Worm (Caenorhabditis elegans) whole organism, mixed stage, embryonic: ENCODE data around the gene rike-1.

Experiments used
- M03D4.4 ChIP-seq: sonication (generic microtip); optimal IDR thresholded peaks from 2 replicates; lab custom pipeline; 2017; ENCODE audit warnings: mild to moderate bottlenecking, missing genetic modification characterization, missing compliant biosample characterization
- bed-3 ChIP-seq: fragments of 200-800 bp; sonication (Bioruptor generic); optimal IDR thresholded peaks from 3 replicates; lab custom pipeline; 2018; ENCODE audit warnings: mild to moderate bottlenecking, missing genetic modification characterization, moderate library complexity, missing compliant biosample characterization
- blmp-1 ChIP-seq: fragments of 150-350 bp; optimal IDR thresholded peaks from 2 replicates; lab custom pipeline; 2014; ENCODE audit warnings: missing biosample characterization, missing genetic modification characterization
- ceh-39 ChIP-seq: fragments of 150-350 bp; optimal IDR thresholded peaks from 2 replicates; lab custom pipeline; 2014; ENCODE audit warnings: missing biosample characterization, missing genetic modification characterization
- ceh-43 ChIP-seq: fragments of 200-800 bp; sonication (Bioruptor generic); optimal IDR thresholded peaks from 2 replicates; lab custom pipeline; 2018; ENCODE audit warnings: mild to moderate bottlenecking, missing genetic modification characterization, moderate library complexity, missing compliant biosample characterization
- ceh-83 ChIP-seq: fragments of 200-800 bp; sonication (Bioruptor generic); optimal IDR thresholded peaks from 2 replicates; lab custom pipeline; 2018; ENCODE audit warnings: mild to moderate bottlenecking, missing genetic modification characterization, missing compliant biosample characterization
- ces-1 ChIP-seq: fragments of 150-350 bp; optimal IDR thresholded peaks from 2 replicates; lab custom pipeline; 2014; ENCODE audit warnings: missing biosample characterization, missing genetic modification reagents, missing genetic modification characterization
- cnd-1 ChIP-seq: fragments of 200-800 bp; sonication (Bioruptor generic); optimal IDR thresholded peaks from 2 replicates; lab custom pipeline; 2018; ENCODE audit warnings: mild to moderate bottlenecking, missing genetic modification characterization, missing compliant biosample characterization
- drap-1 ChIP-seq: fragments of 200-800 bp; sonication (Bioruptor generic); optimal IDR thresholded peaks from 3 replicates; lab custom pipeline; 2018; ENCODE audit warnings: mild to moderate bottlenecking, missing genetic modification characterization, missing compliant biosample characterization
- elt-1 ChIP-seq: sonication (generic microtip); optimal IDR thresholded peaks from 2 replicates; lab custom pipeline; 2017; ENCODE audit warnings: missing genetic modification characterization, mild to moderate bottlenecking, missing compliant biosample characterization, antibody characterized with exemption, moderate library complexity, borderline replicate concordance; ENCODE audit not compliant: insufficient read depth
- elt-3 ChIP-seq: fragments of 150-350 bp; optimal IDR thresholded peaks from 2 replicates; lab custom pipeline; 2014; ENCODE audit warnings: missing biosample characterization, missing genetic modification characterization
- flh-1 ChIP-seq: fragments of 200-800 bp; sonication (Bioruptor generic); optimal IDR thresholded peaks from 2 replicates; lab custom pipeline; 2018; ENCODE audit warnings: mild to moderate bottlenecking, missing genetic modification characterization, moderate library complexity, missing compliant biosample characterization
- ham-2 ChIP-seq: fragments of 200-800 bp; sonication (Bioruptor generic); optimal IDR thresholded peaks from 2 replicates; lab custom pipeline; 2018; ENCODE audit warnings: mild to moderate bottlenecking, missing genetic modification characterization, missing compliant biosample characterization
- hlh-1 ChIP-seq: fragments of 150-350 bp; optimal IDR thresholded peaks from 2 replicates; lab custom pipeline; 2014; ENCODE audit warnings: missing biosample characterization, missing genetic modification reagents, missing genetic modification characterization
- lin-13 ChIP-seq: fragments of 150-350 bp; optimal IDR thresholded peaks from 2 replicates; lab custom pipeline; 2014; ENCODE audit warnings: missing biosample characterization, missing genetic modification characterization
- lin-32 ChIP-seq: fragments of 200-800 bp; sonication (Bioruptor generic); optimal IDR thresholded peaks from 2 replicates; lab custom pipeline; 2018; ENCODE audit warnings: mild to moderate bottlenecking, missing genetic modification characterization, missing compliant biosample characterization
- lsy-2 ChIP-seq: fragments of 150-350 bp; optimal IDR thresholded peaks from 2 replicates; lab custom pipeline; 2014; ENCODE audit warnings: missing biosample characterization, missing genetic modification characterization
- mab-5 ChIP-seq: fragments of 150-350 bp; optimal IDR thresholded peaks from 2 replicates; lab custom pipeline; 2014; ENCODE audit warnings: missing biosample characterization, missing genetic modification characterization
- mep-1 ChIP-seq: fragments of 150-350 bp; optimal IDR thresholded peaks from 2 replicates; lab custom pipeline; 2017; ENCODE audit warnings: missing biosample characterization, missing genetic modification reagents, missing genetic modification characterization, inconsistent platforms
- mls-2 ChIP-seq: sonication (generic microtip); optimal IDR thresholded peaks from 2 replicates; lab custom pipeline; 2016; ENCODE audit warnings: mild to moderate bottlenecking, missing genetic modification characterization, moderate library complexity, missing compliant biosample characterization
- nhr-12 ChIP-seq: fragments of 150-350 bp; optimal IDR thresholded peaks from 2 replicates; lab custom pipeline; 2014; ENCODE audit warnings: missing biosample characterization, missing genetic modification characterization
- nhr-2 ChIP-seq: fragments of 150-350 bp; optimal IDR thresholded peaks from 2 replicates; lab custom pipeline; 2014; ENCODE audit warnings: missing biosample characterization, missing genetic modification characterization
- nhr-237 ChIP-seq: fragments of 150-350 bp; optimal IDR thresholded peaks from 2 replicates; lab custom pipeline; 2014; ENCODE audit warnings: missing biosample characterization, missing genetic modification characterization
- nhr-28 ChIP-seq: fragments of 150-350 bp; optimal IDR thresholded peaks from 2 replicates; lab custom pipeline; 2014; ENCODE audit warnings: missing biosample characterization, missing genetic modification characterization
- nhr-76 ChIP-seq: sonication (generic microtip); optimal IDR thresholded peaks from 2 replicates; lab custom pipeline; 2017; ENCODE audit warnings: missing biosample characterization, missing genetic modification characterization
- pha-4 ChIP-seq: fragments of 150-350 bp; optimal IDR thresholded peaks from 2 replicates; lab custom pipeline; 2018; ENCODE audit warnings: missing biosample characterization, missing genetic modification reagents, missing genetic modification characterization
- sem-2 ChIP-seq: fragments of 200-800 bp; sonication (Bioruptor generic); optimal IDR thresholded peaks from 2 replicates; lab custom pipeline; 2018; ENCODE audit warnings: mild to moderate bottlenecking, missing genetic modification characterization, missing compliant biosample characterization
- snpc-4 ChIP-seq: fragments of 150-350 bp; optimal IDR thresholded peaks from 2 replicates; lab custom pipeline; 2014; ENCODE audit warnings: missing biosample characterization, missing genetic modification characterization
- sptf-1 ChIP-seq: sonication (generic microtip); optimal IDR thresholded peaks from 2 replicates; lab custom pipeline; 2017; ENCODE audit warnings: mild to moderate bottlenecking, missing genetic modification characterization, moderate library complexity, missing compliant biosample characterization
- tbx-8 ChIP-seq: fragments of 200-800 bp; sonication (Bioruptor generic); optimal IDR thresholded peaks from 2 replicates; lab custom pipeline; 2018; ENCODE audit warnings: mild to moderate bottlenecking, missing genetic modification characterization, moderate library complexity, missing compliant biosample characterization
- unc-120 ChIP-seq: sonication (generic microtip); optimal IDR thresholded peaks from 2 replicates; lab custom pipeline; 2017; ENCODE audit warnings: missing genetic modification characterization, missing compliant biosample characterization; ENCODE audit not compliant: poor library complexity, severe bottlenecking
- unc-39 ChIP-seq: fragments of 150-350 bp; optimal IDR thresholded peaks from 2 replicates; lab custom pipeline; 2014; ENCODE audit warnings: missing biosample characterization, missing genetic modification characterization
- unc-62 ChIP-seq: fragments of 150-350 bp; optimal IDR thresholded peaks from 2 replicates; lab custom pipeline; 2014; ENCODE audit warnings: missing biosample characterization, missing genetic modification reagents, missing genetic modification characterization
- zip-8 ChIP-seq: fragments of 150-350 bp; optimal IDR thresholded peaks from 2 replicates; lab custom pipeline; 2014; ENCODE audit warnings: missing biosample characterization, missing genetic modification characterization
- ztf-11 ChIP-seq: fragments of 150-350 bp; optimal IDR thresholded peaks from 2 replicates; lab custom pipeline; 2014; ENCODE audit warnings: missing biosample characterization, missing genetic modification characterization

The rike-1 gene

DNA sequence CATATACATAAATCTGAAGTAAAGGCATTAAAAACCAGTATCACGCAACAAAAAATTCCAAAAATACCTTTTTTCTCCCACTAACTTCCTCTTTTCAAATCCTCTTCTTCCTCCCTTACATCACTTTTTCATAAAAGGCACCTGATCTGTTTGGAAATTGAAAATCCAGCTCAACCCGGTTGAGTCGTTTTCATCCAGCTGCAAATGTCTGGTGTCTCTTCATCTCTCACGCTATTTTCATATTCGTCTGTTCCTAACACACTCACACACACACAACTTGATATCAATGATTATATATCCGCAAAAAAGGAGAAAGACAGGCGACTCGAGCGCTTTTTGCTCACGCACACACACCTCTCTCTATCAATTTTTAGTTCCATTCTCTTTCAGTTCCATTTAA lies 13.3 kb downstream of the rike-1 start:
- TF ChIP-seq nhr-12 (tag; lab: Kevin White, UChicago) (no peak), sptf-1 (tag; lab: Kevin White, UChicago) (no peak), bed-3 (no peak), nhr-28 (tag; lab: Kevin White, UChicago) (no peak), ztf-11 (tag; lab: Kevin White, UChicago) (no peak), ham-2 (no peak), elt-3 (tag; lab: Kevin White, UChicago) (no peak), ceh-83 (GFP tag; lab: Kevin White, UChicago) (no peak), snpc-4 (no peak), cnd-1 (tag; lab: Kevin White, UChicago) (no peak), ceh-43 (GFP tag; lab: Kevin White, UChicago) (no peak), drap-1 (GFP tag; lab: Kevin White, UChicago) (no peak), lin-13 (tag; lab: Kevin White, UChicago) (no peak), ces-1 (GFP tag; lab: Kevin White, UChicago) (no peak), pha-4 (no peak), mls-2 (no peak), sem-2 (GFP tag; lab: Kevin White, UChicago) (no peak), lin-32 (GFP tag; lab: Kevin White, UChicago) (no peak), elt-1 (no peak)

DNA sequence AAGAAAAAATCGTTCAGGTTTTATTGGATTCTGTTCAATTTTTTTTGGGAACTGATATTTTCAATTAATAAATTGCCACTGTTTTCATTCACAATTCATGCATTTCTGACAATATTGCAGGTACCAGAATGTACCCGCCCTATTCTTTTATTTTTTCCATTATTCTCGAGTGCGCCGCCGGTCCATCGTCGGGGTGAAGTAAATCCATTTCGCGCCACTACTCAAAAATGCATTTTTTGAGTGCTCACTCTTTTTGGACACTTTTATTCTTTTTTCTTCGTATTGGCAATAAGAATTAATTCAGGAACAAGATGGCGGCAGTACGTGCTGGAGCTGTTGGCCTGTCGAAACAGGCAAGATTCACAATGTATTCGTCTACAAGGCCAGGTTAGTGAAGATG lies 14.9 kb downstream of the rike-1 start, which contains the start of gene kcnl-4:
Gene kcnl-4 (plus strand): TSS at position 301 of the 400 bp plus-strand sequence.
- TF ChIP-seq unc-62 (GFP tag; lab: Kevin White, UChicago) (no peak), nhr-12 (tag; lab: Kevin White, UChicago) (no peak), flh-1 (GFP tag; lab: Kevin White, UChicago) (no peak), snpc-4 (no peak), ces-1 (GFP tag; lab: Kevin White, UChicago) (no peak), nhr-2 (tag; lab: Kevin White, UChicago) (no peak), bed-3 (no peak)

- no peak for TF ChIP-seq mab-5 (tag; lab: Kevin White, UChicago)
- TF ChIP-seq ceh-39 (tag; lab: Kevin White, UChicago), result no peak
- no peak for TF ChIP-seq unc-62 (GFP tag; lab: Kevin White, UChicago)
- TF ChIP-seq unc-120 (tag; lab: Kevin White, UChicago), result no peak
- TF ChIP-seq nhr-237 (tag; lab: Kevin White, UChicago), result no peak
- TF ChIP-seq cnd-1 (tag; lab: Kevin White, UChicago), result no peak
- TF ChIP-seq sem-2 (GFP tag; lab: Kevin White, UChicago), result no peak
Observed at ce11 chrV:14527210-14527609, 18.5 kb downstream of the rike-1 start.

ce11 chrV:14525089-14525488 lies 20.6 kb downstream of the rike-1 start, which contains the start of gene hda-1:
hda-1 (plus strand) TSS chrV:14525389.
- TF ChIP-seq nhr-76 (tag; lab: Kevin White, UChicago) (no peak), ceh-83 (GFP tag; lab: Kevin White, UChicago) (no peak), unc-39 (tag; lab: Kevin White, UChicago) (no peak), sem-2 (GFP tag; lab: Kevin White, UChicago) (no peak)
- TF ChIP-seq, all 35 proteins: peak for 0

ce11 chrV:14523788-14524582 lies 21.7 kb downstream of the rike-1 start, which contains the start of gene ril-1:
ril-1 (minus strand) TSS chrV:14524129.
- TF ChIP-seq ceh-83 (GFP tag; lab: Kevin White, UChicago), result no peak
- TF ChIP-seq nhr-237 (tag; lab: Kevin White, UChicago), result no peak
- peak; percentile 14 for TF ChIP-seq elt-1
- peak; percentile 52 for TF ChIP-seq ceh-43 (GFP tag; lab: Kevin White, UChicago)
- no peak for TF ChIP-seq unc-39 (tag; lab: Kevin White, UChicago)
- peak; percentile 28 for TF ChIP-seq cnd-1 (tag; lab: Kevin White, UChicago)
- TF ChIP-seq mls-2, result no peak
- TF ChIP-seq flh-1 (GFP tag; lab: Kevin White, UChicago), result peak; percentile 1
- peak; percentile 63 for TF ChIP-seq M03D4.4 (tag; lab: Kevin White, UChicago)
- no peak for TF ChIP-seq elt-3 (tag; lab: Kevin White, UChicago)
- TF ChIP-seq zip-8 (tag; lab: Kevin White, UChicago), result no peak
- TF ChIP-seq ztf-11 (tag; lab: Kevin White, UChicago), result no peak
- TF ChIP-seq ces-1 (GFP tag; lab: Kevin White, UChicago), result no peak
- no peak for TF ChIP-seq mab-5 (tag; lab: Kevin White, UChicago)
- peak; percentile 73 for TF ChIP-seq drap-1 (GFP tag; lab: Kevin White, UChicago)
- TF ChIP-seq bed-3, result no peak
- TF ChIP-seq unc-120 (tag; lab: Kevin White, UChicago), result peak; percentile 37
- no peak for TF ChIP-seq sem-2 (GFP tag; lab: Kevin White, UChicago)
- TF ChIP-seq blmp-1 (tag; lab: Kevin White, UChicago), result peak; percentile 1
- peak; percentile 19 for TF ChIP-seq mep-1 (tag; lab: Kevin White, UChicago)
- no peak for TF ChIP-seq nhr-28 (tag; lab: Kevin White, UChicago)
- no peak for TF ChIP-seq nhr-76 (tag; lab: Kevin White, UChicago)
- TF ChIP-seq tbx-8 (GFP tag; lab: Kevin White, UChicago), result peak; percentile 20
- TF ChIP-seq nhr-2 (tag; lab: Kevin White, UChicago), result no peak
- no peak for TF ChIP-seq lin-32 (GFP tag; lab: Kevin White, UChicago)
- peak; percentile 58 for TF ChIP-seq lsy-2
- TF ChIP-seq snpc-4, result no peak
- no peak for TF ChIP-seq nhr-12 (tag; lab: Kevin White, UChicago)
- peak; percentile 58 for TF ChIP-seq sptf-1 (tag; lab: Kevin White, UChicago)
- no peak for TF ChIP-seq pha-4
- peak; percentile 23 for TF ChIP-seq hlh-1 (tag; lab: Kevin White, UChicago)
- TF ChIP-seq unc-62 (GFP tag; lab: Kevin White, UChicago), result no peak
- no peak for TF ChIP-seq ham-2
- no peak for TF ChIP-seq lin-13 (tag; lab: Kevin White, UChicago)
